Fruit fly (Drosophila melanogaster) whole organism, prepupa: ENCODE measurements around the gene CG32022.

Experiments
- Blimp-1 ChIP-seq: fragments of 200-800 bp; sonication (Bioruptor generic); optimal IDR thresholded peaks from 3 replicates; lab custom pipeline; 2017; ENCODE audit warnings: missing biosample characterization, missing genetic modification characterization, mild to moderate bottlenecking, moderate library complexity, missing genetic modification reagents
- CG10631 ChIP-seq: fragments of 200-800 bp; sonication (Bioruptor generic); optimal IDR thresholded peaks from 2 replicates; lab custom pipeline; 2016; ENCODE audit warnings: missing biosample characterization, missing genetic modification characterization
- CG10669 ChIP-seq: fragments of 200-800 bp; sonication (Bioruptor generic); optimal IDR thresholded peaks from 3 replicates; lab custom pipeline; 2018; ENCODE audit warnings: missing biosample characterization, mild to moderate bottlenecking, missing genetic modification characterization, moderate library complexity
- CG11294 ChIP-seq: fragments of 200-800 bp; sonication (Bioruptor generic); IDR thresholded peaks from 2 replicates; pipeline ENCODE4 v1.3.6; 2022; ENCODE audit warnings: missing biosample characterization, missing genetic modification characterization
- CG11762 ChIP-seq: fragments of 200-800 bp; sonication (Bioruptor generic); optimal IDR thresholded peaks from 3 replicates; lab custom pipeline; 2016; ENCODE audit warnings: missing biosample characterization, missing genetic modification characterization; ENCODE audit not compliant: insufficient read depth
- CG11902 ChIP-seq: fragments of 200-800 bp; sonication (Bioruptor generic); optimal IDR thresholded peaks from 3 replicates; lab custom pipeline; 2016; ENCODE audit warnings: missing biosample characterization, missing genetic modification characterization
- CG15336 ChIP-seq: fragments of 200-800 bp; sonication (Bioruptor generic); IDR thresholded peaks from 2 replicates; pipeline ENCODE4 v1.3.6; 2022; ENCODE audit warnings: missing biosample characterization, missing genetic modification characterization
- CG1621 ChIP-seq: fragments of 200-800 bp; sonication (Bioruptor generic); optimal IDR thresholded peaks from 3 replicates; lab custom pipeline; 2018; ENCODE audit warnings: missing biosample characterization, mild to moderate bottlenecking, missing genetic modification characterization
- CG16779 ChIP-seq: fragments of 200-800 bp; sonication (Bioruptor generic); optimal IDR thresholded peaks from 3 replicates; lab custom pipeline; 2017; ENCODE audit warnings: missing biosample characterization, mild to moderate bottlenecking, missing genetic modification characterization
- CG3032 ChIP-seq: fragments of 200-800 bp; optimal IDR thresholded peaks from 2 replicates; lab custom pipeline; 2019; ENCODE audit warnings: missing biosample characterization, mild to moderate bottlenecking, missing genetic modification characterization, moderate library complexity
- CG31627 ChIP-seq: fragments of 200-800 bp; sonication (Bioruptor generic); optimal IDR thresholded peaks from 3 replicates; lab custom pipeline; 2016; ENCODE audit warnings: missing biosample characterization, missing genetic modification characterization
- CG32006 ChIP-seq: fragments of 200-800 bp; sonication (Bioruptor generic); optimal IDR thresholded peaks from 3 replicates; lab custom pipeline; 2017; ENCODE audit warnings: missing biosample characterization, mild to moderate bottlenecking, missing genetic modification characterization
- CG34406 ChIP-seq: fragments of 200-800 bp; sonication (Bioruptor generic); optimal IDR thresholded peaks from 3 replicates; lab custom pipeline; 2016; ENCODE audit warnings: missing biosample characterization, missing genetic modification characterization
- CG3919 ChIP-seq: fragments of 200-800 bp; sonication (Bioruptor generic); optimal IDR thresholded peaks from 3 replicates; lab custom pipeline; 2016; ENCODE audit warnings: missing biosample characterization, missing genetic modification characterization
- CG4318 ChIP-seq: fragments of 200-800 bp; sonication (Bioruptor generic); optimal IDR thresholded peaks from 3 replicates; lab custom pipeline; 2017; ENCODE audit warnings: missing biosample characterization, mild to moderate bottlenecking, missing genetic modification characterization
- CG6276 ChIP-seq: fragments of 200-800 bp; sonication (Bioruptor generic); optimal IDR thresholded peaks from 2 replicates; lab custom pipeline; 2017; ENCODE audit warnings: missing biosample characterization, mild to moderate bottlenecking, missing genetic modification characterization
- CG6792 ChIP-seq: fragments of 200-800 bp; sonication (Bioruptor generic); optimal IDR thresholded peaks from 3 replicates; lab custom pipeline; 2016; ENCODE audit warnings: missing biosample characterization, missing genetic modification characterization
- CG6808 ChIP-seq: fragments of 200-800 bp; sonication (Bioruptor generic); optimal IDR thresholded peaks from 3 replicates; lab custom pipeline; 2017; ENCODE audit warnings: missing biosample characterization, missing genetic modification characterization, mild to moderate bottlenecking, moderate library complexity, missing genetic modification reagents
- CG7368 ChIP-seq: fragments of 200-800 bp; sonication (Bioruptor generic); optimal IDR thresholded peaks from 3 replicates; lab custom pipeline; 2016; ENCODE audit warnings: missing biosample characterization, missing genetic modification characterization
- CG8119 ChIP-seq: fragments of 200-800 bp; sonication (Bioruptor generic); IDR thresholded peaks from 3 replicates; pipeline ENCODE4 v1.3.6; 2022; ENCODE audit warnings: missing biosample characterization, missing genetic modification characterization
- CG8319 ChIP-seq: fragments of 200-800 bp; sonication (Bioruptor generic); optimal IDR thresholded peaks from 3 replicates; lab custom pipeline; 2016; ENCODE audit warnings: missing biosample characterization, missing genetic modification characterization
- CG9139 ChIP-seq: fragments of 200-800 bp; sonication (Bioruptor generic); optimal IDR thresholded peaks from 3 replicates; lab custom pipeline; 2017; ENCODE audit warnings: missing biosample characterization, mild to moderate bottlenecking, missing genetic modification characterization
- Eip75B ChIP-seq: fragments of 200-800 bp; sonication (Bioruptor generic); optimal IDR thresholded peaks from 3 replicates; lab custom pipeline; 2016; ENCODE audit warnings: missing biosample characterization, missing genetic modification characterization
- Eip78C ChIP-seq: fragments of 200-800 bp; sonication (Bioruptor generic); peaks from one replicate; lab custom pipeline; 2016; ENCODE audit warnings: missing biosample characterization, missing genetic modification characterization
- Eip93F ChIP-seq: fragments of 200-800 bp; sonication (Bioruptor generic); optimal IDR thresholded peaks from 2 replicates; lab custom pipeline; 2016; ENCODE audit warnings: missing biosample characterization, mild to moderate bottlenecking, missing genetic modification characterization
- Ets21C ChIP-seq: fragments of 200-800 bp; sonication (Bioruptor generic); optimal IDR thresholded peaks from 3 replicates; lab custom pipeline; 2016; ENCODE audit warnings: missing biosample characterization, missing genetic modification characterization
- Ets96B ChIP-seq: fragments of 200-800 bp; optimal IDR thresholded peaks from 2 replicates; lab custom pipeline; 2019; ENCODE audit warnings: missing biosample characterization, mild to moderate bottlenecking, missing genetic modification characterization, moderate library complexity
- Gug ChIP-seq: fragments of 200-800 bp; sonication (Bioruptor generic); IDR thresholded peaks from 2 replicates; pipeline ENCODE4 v1.3.6; 2022; ENCODE audit warnings: missing biosample characterization, missing genetic modification characterization
- Hr38 ChIP-seq: sonication (Bioruptor generic); optimal IDR thresholded peaks from 2 replicates; lab custom pipeline; 2016; ENCODE audit warnings: missing biosample characterization, missing genetic modification characterization
- Hr4 ChIP-seq: fragments of 200-800 bp; sonication (Bioruptor generic); optimal IDR thresholded peaks from 3 replicates; lab custom pipeline; 2016; ENCODE audit warnings: missing biosample characterization, missing genetic modification characterization
- Lpt ChIP-seq: fragments of 200-800 bp; sonication (Bioruptor generic); optimal IDR thresholded peaks from 3 replicates; lab custom pipeline; 2016; ENCODE audit warnings: missing biosample characterization, missing genetic modification characterization
- Met ChIP-seq: fragments of 200-800 bp; sonication (Bioruptor generic); optimal IDR thresholded peaks from 3 replicates; lab custom pipeline; 2016; ENCODE audit warnings: missing biosample characterization, missing genetic modification characterization
- Smox ChIP-seq: fragments of 200-800 bp; sonication (Bioruptor generic); optimal IDR thresholded peaks from 3 replicates; lab custom pipeline; 2016; ENCODE audit warnings: missing biosample characterization, missing genetic modification characterization
- Sox14 ChIP-seq: fragments of 200-800 bp; sonication (Bioruptor generic); optimal IDR thresholded peaks from 3 replicates; lab custom pipeline; 2016; ENCODE audit warnings: missing biosample characterization, missing genetic modification characterization
- Sox15 ChIP-seq: fragments of 200-800 bp; sonication (Bioruptor generic); optimal IDR thresholded peaks from 3 replicates; lab custom pipeline; 2016; ENCODE audit warnings: missing biosample characterization, missing genetic modification characterization
- achi ChIP-seq: fragments of 200-800 bp; sonication (Bioruptor generic); optimal IDR thresholded peaks from 3 replicates; lab custom pipeline; 2016; ENCODE audit warnings: missing biosample characterization, missing genetic modification characterization
- acj6 ChIP-seq: fragments of 200-800 bp; sonication (Bioruptor generic); optimal IDR thresholded peaks from 3 replicates; lab custom pipeline; 2016; ENCODE audit warnings: missing biosample characterization, missing genetic modification characterization
- cyc ChIP-seq: fragments of 200-800 bp; sonication (Bioruptor generic); optimal IDR thresholded peaks from 3 replicates; lab custom pipeline; 2016; ENCODE audit warnings: missing biosample characterization, missing genetic modification characterization
- dac ChIP-seq: fragments of 200-800 bp; sonication (Bioruptor generic); optimal IDR thresholded peaks from 2 replicates; lab custom pipeline; 2017; ENCODE audit warnings: missing biosample characterization, mild to moderate bottlenecking, missing genetic modification characterization
- dsx ChIP-seq: fragments of 200-800 bp; optimal IDR thresholded peaks from 3 replicates; lab custom pipeline; 2019; ENCODE audit warnings: missing biosample characterization, mild to moderate bottlenecking, missing genetic modification characterization, moderate library complexity; ENCODE audit not compliant: poor library complexity, severe bottlenecking
- esn ChIP-seq: fragments of 200-800 bp; sonication (Bioruptor generic); optimal IDR thresholded peaks from 2 replicates; lab custom pipeline; 2016; ENCODE audit warnings: missing biosample characterization, mild to moderate bottlenecking, missing genetic modification characterization, moderate library complexity
- fd59A ChIP-seq: fragments of 200-800 bp; sonication (Bioruptor generic); optimal IDR thresholded peaks from 2 replicates; lab custom pipeline; 2017; ENCODE audit warnings: missing biosample characterization, mild to moderate bottlenecking, missing genetic modification characterization, missing genetic modification reagents
- fd85E ChIP-seq: fragments of 200-800 bp; sonication (Bioruptor generic); optimal IDR thresholded peaks from 3 replicates; lab custom pipeline; 2016; ENCODE audit warnings: missing biosample characterization, missing genetic modification characterization
- fkh ChIP-seq: fragments of 200-800 bp; sonication (Bioruptor generic); optimal IDR thresholded peaks from 3 replicates; lab custom pipeline; 2017; ENCODE audit warnings: missing biosample characterization, mild to moderate bottlenecking, missing genetic modification characterization, moderate library complexity
- lz ChIP-seq: fragments of 200-800 bp; sonication (Bioruptor generic); optimal IDR thresholded peaks from 3 replicates; lab custom pipeline; 2016; ENCODE audit warnings: missing biosample characterization, missing genetic modification characterization
- net ChIP-seq: fragments of 200-800 bp; sonication (Bioruptor generic); optimal IDR thresholded peaks from 3 replicates; lab custom pipeline; 2016; ENCODE audit warnings: missing biosample characterization, missing genetic modification characterization
- pdm3 ChIP-seq: fragments of 200-800 bp; sonication (Bioruptor generic); optimal IDR thresholded peaks from 3 replicates; lab custom pipeline; 2016; ENCODE audit warnings: missing biosample characterization, missing genetic modification characterization
- salr ChIP-seq, 2 experiments: fragments of 200-800 bp; sonication (Bioruptor generic); optimal IDR thresholded peaks; 3 replicates each; lab custom pipeline; 2016 to 2018; ENCODE audit warnings: missing biosample characterization in 2 of 2, missing genetic modification characterization in 2 of 2, mild to moderate bottlenecking in 1 of 2
- spab ChIP-seq: fragments of 200-800 bp; sonication (Bioruptor generic); optimal IDR thresholded peaks from 2 replicates; lab custom pipeline; 2017; ENCODE audit warnings: missing biosample characterization, mild to moderate bottlenecking, missing genetic modification characterization, missing genetic modification reagents
- topi ChIP-seq: fragments of 200-800 bp; sonication (Bioruptor generic); optimal IDR thresholded peaks from 3 replicates; lab custom pipeline; 2016; ENCODE audit warnings: missing biosample characterization, missing genetic modification characterization
- vri ChIP-seq: fragments of 200-800 bp; sonication (Bioruptor generic); optimal IDR thresholded peaks from 3 replicates; lab custom pipeline; 2016; ENCODE audit warnings: missing biosample characterization, mild to moderate bottlenecking, missing genetic modification characterization

The CG32022 gene

DNA sequence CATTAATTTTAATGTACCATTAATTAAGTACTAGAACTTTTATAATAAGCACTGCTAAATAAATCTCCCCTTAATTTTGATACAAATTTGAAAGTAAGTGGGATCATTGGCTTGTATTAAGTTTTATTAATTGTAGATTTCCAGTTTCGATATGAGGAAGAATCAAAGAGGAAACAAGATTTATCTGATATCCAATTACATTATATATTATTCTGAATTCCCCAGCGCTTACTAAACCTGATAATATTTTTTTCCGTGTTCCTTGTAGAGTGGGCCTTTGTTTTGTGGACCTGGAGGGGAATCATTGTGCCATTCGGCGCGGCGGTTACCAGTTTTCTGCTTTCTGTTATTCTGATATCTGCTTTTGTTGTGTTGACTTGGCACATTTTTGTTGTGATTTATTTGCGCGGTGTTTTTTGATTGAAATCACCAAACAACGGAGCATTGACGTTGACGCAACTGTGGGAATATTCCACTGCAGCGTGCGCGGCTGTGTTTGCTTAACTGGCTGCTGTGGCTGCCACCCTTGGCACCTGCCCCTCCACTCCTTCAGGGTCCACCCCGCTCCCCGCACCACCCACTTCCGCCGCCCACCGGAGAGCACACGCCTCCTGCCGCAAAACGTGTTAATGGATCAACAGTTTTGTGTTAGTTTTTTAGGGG, 36.5 kb downstream of the CG32022 start:
- TF ChIP-seq CG11762 (no peak), Eip78C (no peak), Blimp-1 (GFP tag; lab: Kevin White, UChicago) (no peak), CG11294 (GFP tag; lab: Robert Waterston, UW) (no peak), cyc (peak; percentile 20), CG8119 (GFP tag; lab: Robert Waterston, UW) (no peak), fkh (GFP tag; lab: Kevin White, UChicago) (peak; percentile 86), vri (peak; percentile 57), CG6808 (no peak), Hr38 (GFP tag; lab: Kevin White, UChicago) (no peak), CG7368 (no peak), Ets21C (GFP tag; lab: Kevin White, UChicago) (peak; percentile 23), CG3032 (tag; lab: Kevin White, UChicago) (no peak), CG31627 (GFP tag; lab: Kevin White, UChicago) (peak; percentile 52), CG16779 (tag; lab: Kevin White, UChicago) (no peak), CG8319 (no peak), fd59A (GFP tag; lab: Kevin White, UChicago) (no peak), topi (GFP tag; lab: Kevin White, UChicago) (peak; percentile 1), Lpt (GFP tag; lab: Kevin White, UChicago) (no peak), CG34406 (GFP tag; lab: Kevin White, UChicago) (peak; percentile 38), CG15336 (GFP tag; lab: Robert Waterston, UW) (no peak), esn (GFP tag; lab: Kevin White, UChicago) (peak; percentile 67), lz (GFP tag; lab: Kevin White, UChicago) (peak; percentile 48), Hr4 (GFP tag; lab: Kevin White, UChicago) (peak; percentile 12), dac (GFP tag; lab: Kevin White, UChicago) (no peak), salr (GFP tag; optimal IDR thresholded peaks at IDR 0.05; lab: Kevin White, UChicago) (peak in 1 of 2 experiments; percentile 18), CG4318 (GFP tag; lab: Kevin White, UChicago) (no peak), Gug (GFP tag; lab: Robert Waterston, UW) (no peak), pdm3 (GFP tag; lab: Kevin White, UChicago) (peak; percentile 23), Eip75B (GFP tag; lab: Kevin White, UChicago) (no peak), Sox15 (GFP tag; lab: Kevin White, UChicago) (peak; percentile 27), CG10631 (GFP tag; lab: Kevin White, UChicago) (peak; percentile 43), fd85E (no peak), CG32006 (GFP tag; lab: Kevin White, UChicago) (peak; percentile 31), dsx (GFP tag; lab: Kevin White, UChicago) (no peak), CG6276 (GFP tag; lab: Kevin White, UChicago) (no peak), Ets96B (tag; lab: Kevin White, UChicago) (no peak), CG9139 (GFP tag; lab: Kevin White, UChicago) (no peak), Met (GFP tag; lab: Kevin White, UChicago) (peak; percentile 60), acj6 (GFP tag; lab: Kevin White, UChicago) (peak; percentile 52), CG6792 (peak; percentile 32), achi (GFP tag; lab: Kevin White, UChicago) (peak; percentile 37), Eip93F (GFP tag; lab: Kevin White, UChicago) (no peak), net (GFP tag; lab: Kevin White, UChicago) (peak; percentile 15), CG1621 (tag; lab: Kevin White, UChicago) (no peak), spab (GFP tag; lab: Kevin White, UChicago) (no peak), CG10669 (GFP tag; lab: Kevin White, UChicago) (no peak), Smox (peak; percentile 66), CG3919 (peak; percentile 7), CG11902 (GFP tag; lab: Kevin White, UChicago) (no peak), Sox14 (GFP tag; lab: Kevin White, UChicago) (peak; percentile 37)
